Fruit fly (Drosophila melanogaster) whole organism: ENCODE data around the gene step.

Experiments used
- CG8478 ChIP-seq: fragments of >200 bp; optimal IDR thresholded peaks from 2 replicates; lab custom pipeline; 2018; ENCODE audit warnings: inconsistent platforms
- Dll ChIP-seq: fragments of >200 bp; optimal IDR thresholded peaks from 2 replicates; lab custom pipeline; 2017
- EcR ChIP-seq, 2 experiments: fragments of >200 bp; optimal IDR thresholded peaks; 2 replicates each; lab custom pipeline; 2017; ENCODE audit warnings: missing biosample characterization in 2 of 2, missing genetic modification characterization in 2 of 2, missing genetic modification reagents in 2 of 2
- pan ChIP-seq: fragments of >200 bp; optimal IDR thresholded peaks from 2 replicates; lab custom pipeline; 2017
- psq ChIP-seq: fragments of >200 bp; optimal IDR thresholded peaks from 2 replicates; lab custom pipeline; 2017
- usp ChIP-seq: fragments of >200 bp; optimal IDR thresholded peaks from 2 replicates; lab custom pipeline; 2017; ENCODE audit warnings: missing biosample characterization, missing genetic modification characterization, mixed read lengths

The step gene

DNA sequence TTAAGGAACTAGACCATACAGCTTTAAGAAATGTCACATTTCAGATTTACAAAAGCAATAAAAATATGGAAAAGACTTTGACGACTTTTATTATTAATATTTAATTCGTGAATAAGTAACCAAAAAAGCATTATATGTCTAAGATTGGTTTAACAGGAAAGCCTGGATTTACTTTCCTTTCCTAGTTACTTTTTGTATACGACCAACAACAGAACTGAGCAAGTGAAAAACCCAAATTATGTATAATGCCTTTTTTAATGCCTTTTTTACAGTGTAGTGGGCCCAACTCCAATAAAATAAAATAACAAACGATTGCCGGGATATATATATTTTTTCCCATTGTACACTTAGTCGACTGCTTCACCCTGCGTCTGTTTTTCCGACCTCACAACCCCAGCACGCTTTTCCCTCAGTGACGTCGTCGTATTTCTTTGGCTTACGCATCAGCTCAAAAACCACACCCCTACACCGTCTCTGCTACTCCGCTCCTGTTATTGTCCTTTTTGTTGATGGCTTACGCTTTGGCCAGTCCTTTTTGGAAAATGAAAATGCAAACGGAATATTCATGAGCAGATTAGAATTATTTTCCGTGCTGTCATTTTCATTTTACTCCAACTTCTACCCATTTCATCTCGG, 27.6 kb upstream of the step start:
- TF ChIP-seq Dll (no peak), usp (GFP tag; lab: Kevin White, UChicago) (no peak)

DNA sequence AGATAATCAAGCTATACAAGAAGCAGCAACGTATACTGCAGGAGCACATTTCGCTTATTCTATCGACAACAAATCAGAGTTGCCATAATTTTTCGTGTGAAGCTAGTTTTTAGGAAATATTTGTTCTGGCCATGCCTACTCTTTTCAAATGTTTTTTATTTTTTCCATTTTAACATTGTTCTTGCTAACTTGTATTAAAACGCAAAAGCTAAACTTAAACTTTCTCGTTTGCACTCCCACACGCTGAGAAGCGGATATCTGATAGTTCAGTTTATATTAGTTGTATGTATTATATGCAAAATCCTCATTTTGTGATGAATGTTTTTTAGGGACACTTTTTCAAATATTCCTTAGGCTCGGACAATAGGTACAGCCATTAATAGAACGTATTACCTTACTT, 26.7 kb upstream of the step start, which contains the start of gene CG11630:
TSS of gene CG11630 (minus strand) at position 101 of the 400 bp plus-strand sequence.
- no peak for TF ChIP-seq usp (GFP tag; lab: Kevin White, UChicago)
- no peak for TF ChIP-seq pan (lab: Kevin White, UChicago)

- TF ChIP-seq Dll (no peak), usp (GFP tag; lab: Kevin White, UChicago) (no peak), CG8478 (lab: Kevin White, UChicago) (no peak), EcR (GFP tag; optimal IDR thresholded peaks at IDR 0.05; lab: Kevin White, UChicago) (no peak), psq (lab: Kevin White, UChicago) (no peak), pan (lab: Kevin White, UChicago) (no peak)
Measured at dm6 chr2L:21769461-21769860, 12.2 kb upstream of the step start.

dm6 chr2L:21764934-21765333, 7.7 kb upstream of the step start:
- no peak for TF ChIP-seq CG8478 (lab: Kevin White, UChicago)

dm6 chr2L:21758067-21758398, 767 bp upstream of the step start:
- TF ChIP-seq Dll = no peak
- no peak for TF ChIP-seq usp (GFP tag; lab: Kevin White, UChicago)
- no peak for TF ChIP-seq psq (lab: Kevin White, UChicago)
- TF ChIP-seq CG8478 (lab: Kevin White, UChicago) = no peak
- TF ChIP-seq pan (lab: Kevin White, UChicago) = no peak
- TF ChIP-seq EcR (GFP tag; optimal IDR thresholded peaks at IDR 0.05; lab: Kevin White, UChicago) = no peak

- TF ChIP-seq pan (lab: Kevin White, UChicago) = no peak
- no peak for TF ChIP-seq Dll
- TF ChIP-seq psq (lab: Kevin White, UChicago) = no peak
- no peak for TF ChIP-seq EcR (GFP tag; optimal IDR thresholded peaks at IDR 0.05; lab: Kevin White, UChicago)
- TF ChIP-seq usp (GFP tag; lab: Kevin White, UChicago) = no peak
- TF ChIP-seq CG8478 (lab: Kevin White, UChicago) = no peak
Measured at dm6 chr2L:21756696-21757095, 570 bp downstream of the step start.

DNA sequence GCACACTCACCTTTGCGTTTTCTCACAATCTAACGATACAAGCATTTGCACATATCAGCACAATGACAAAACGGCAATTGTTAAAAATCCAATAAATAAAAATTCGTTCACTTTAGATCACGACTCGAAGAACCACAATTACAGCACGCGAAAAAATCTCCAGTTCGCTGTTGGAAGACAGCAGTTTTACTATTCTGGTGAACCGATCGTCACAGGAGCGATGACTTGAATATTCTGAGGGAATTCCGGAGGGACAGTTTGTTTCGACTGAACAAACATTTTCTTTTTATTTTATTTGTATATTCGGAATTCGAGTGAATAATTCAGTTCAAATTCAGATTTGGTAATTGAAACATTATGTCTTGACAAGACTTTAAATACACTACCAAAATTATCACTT, 2.0 kb downstream of the step start:
- TF ChIP-seq EcR (GFP tag; optimal IDR thresholded peaks at IDR 0.05; lab: Kevin White, UChicago) = no peak
- no peak for TF ChIP-seq psq (lab: Kevin White, UChicago)
- TF ChIP-seq pan (lab: Kevin White, UChicago) = no peak
- TF ChIP-seq usp (GFP tag; lab: Kevin White, UChicago) = no peak
- TF ChIP-seq CG8478 (lab: Kevin White, UChicago) = no peak
- TF ChIP-seq Dll = no peak

- TF ChIP-seq EcR (GFP tag; optimal IDR thresholded peaks at IDR 0.05; lab: Kevin White, UChicago) (no peak), CG8478 (lab: Kevin White, UChicago) (no peak), psq (lab: Kevin White, UChicago) (no peak), usp (GFP tag; lab: Kevin White, UChicago) (no peak), pan (lab: Kevin White, UChicago) (no peak), Dll (no peak)
Measured at dm6 chr2L:21754011-21754410, 3.3 kb downstream of the step start.

DNA sequence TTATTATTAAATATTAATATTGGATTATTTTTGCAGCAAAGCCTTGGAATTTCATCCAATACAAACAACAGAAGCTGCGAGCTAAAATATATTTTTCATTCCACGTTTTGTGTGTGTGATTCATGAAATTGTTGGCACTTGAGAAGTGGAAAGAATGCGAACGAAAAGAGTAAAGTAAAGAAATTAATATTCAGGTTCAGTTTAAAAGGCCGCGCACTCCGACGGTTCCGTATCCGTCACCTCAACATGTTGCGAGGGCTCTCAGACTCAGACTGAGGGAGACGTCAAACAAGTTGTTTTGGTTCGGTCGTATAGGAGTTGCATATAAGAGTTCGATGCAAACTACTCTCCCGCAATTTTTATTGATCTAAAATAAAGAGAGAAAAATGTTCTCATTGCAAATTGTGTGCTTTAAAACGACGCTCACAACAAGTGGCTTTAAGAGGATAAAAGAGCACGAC, 3.8 kb downstream of the step start:
- no peak for TF ChIP-seq psq (lab: Kevin White, UChicago)
- no peak for TF ChIP-seq usp (GFP tag; lab: Kevin White, UChicago)

DNA sequence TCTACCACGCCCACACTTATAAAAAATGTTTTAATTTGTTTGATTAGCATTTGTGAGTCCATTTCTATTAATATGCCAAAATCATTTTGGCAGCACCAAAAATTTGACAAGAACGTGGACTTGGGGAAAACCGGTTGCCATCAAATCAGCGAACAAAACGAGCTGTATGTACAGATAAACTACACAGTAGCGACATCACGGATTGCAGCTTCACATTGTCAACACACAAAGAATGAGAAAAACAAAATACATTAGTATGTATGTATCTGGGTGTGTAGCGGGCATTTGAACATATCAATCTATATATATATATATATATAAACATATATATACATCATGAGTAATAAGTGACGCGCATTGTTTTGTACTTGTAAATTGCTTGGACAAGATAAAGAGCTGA, 4.5 kb downstream of the step start:
- TF ChIP-seq pan (lab: Kevin White, UChicago) (no peak), CG8478 (lab: Kevin White, UChicago) (no peak), EcR (GFP tag; optimal IDR thresholded peaks at IDR 0.05; lab: Kevin White, UChicago) (no peak), psq (lab: Kevin White, UChicago) (no peak), Dll (no peak), usp (GFP tag; lab: Kevin White, UChicago) (no peak)

- TF ChIP-seq EcR (GFP tag; optimal IDR thresholded peaks at IDR 0.05; lab: Kevin White, UChicago) = no peak
- TF ChIP-seq pan (lab: Kevin White, UChicago) = no peak
- TF ChIP-seq usp (GFP tag; lab: Kevin White, UChicago) = no peak
- no peak for TF ChIP-seq psq (lab: Kevin White, UChicago)
- no peak for TF ChIP-seq CG8478 (lab: Kevin White, UChicago)
- no peak for TF ChIP-seq Dll
Measured at dm6 chr2L:21748949-21749348, 8.3 kb downstream of the step start.

DNA sequence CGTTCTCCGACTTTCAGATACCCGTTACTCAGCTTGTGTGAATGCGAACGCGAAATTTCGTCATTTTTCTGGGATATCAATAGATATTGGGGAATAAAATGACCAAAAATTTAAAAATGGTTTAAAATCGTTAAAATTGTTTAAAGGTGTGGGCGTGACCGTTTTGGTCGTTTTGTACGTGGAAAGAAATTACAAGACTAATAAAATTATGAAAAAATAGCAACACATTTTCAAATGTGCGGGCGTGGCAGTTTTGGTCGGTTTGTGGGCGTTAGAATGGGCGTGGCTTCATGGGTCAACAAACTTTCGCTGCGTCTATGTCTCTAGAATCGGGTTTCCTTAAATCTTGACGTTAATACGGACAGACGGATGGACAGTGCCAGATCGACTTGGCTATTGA, 31.2 kb downstream of the step start:
- no peak for TF ChIP-seq Dll
- no peak for TF ChIP-seq CG8478 (lab: Kevin White, UChicago)
- TF ChIP-seq psq (lab: Kevin White, UChicago) = no peak
- TF ChIP-seq usp (GFP tag; lab: Kevin White, UChicago) = no peak
- TF ChIP-seq EcR (GFP tag; optimal IDR thresholded peaks at IDR 0.05; lab: Kevin White, UChicago) = no peak
- TF ChIP-seq pan (lab: Kevin White, UChicago) = no peak
